Fruit fly (Drosophila melanogaster) whole organism, embryonic: ENCODE measurements around the gene Mkp3.

Experiments
- B-H2 ChIP-seq: fragments of 200-800 bp; sonication (Bioruptor generic); optimal IDR thresholded peaks from 2 replicates; lab custom pipeline; 2018; ENCODE audit warnings: missing biosample characterization, mild to moderate bottlenecking, missing genetic modification characterization
- CG13123 ChIP-seq: fragments of 200-800 bp; sonication (Bioruptor generic); optimal IDR thresholded peaks from 2 replicates; lab custom pipeline; 2016; ENCODE audit warnings: missing biosample characterization, missing genetic modification characterization
- CG15479 ChIP-seq: fragments of 200-800 bp; sonication (Bioruptor generic); optimal IDR thresholded peaks from 3 replicates; lab custom pipeline; 2019; ENCODE audit warnings: missing biosample characterization, mild to moderate bottlenecking, missing genetic modification characterization, moderate library complexity
- CG34224 ChIP-seq: fragments of 200-800 bp; sonication (Bioruptor generic); IDR thresholded peaks from 3 replicates; pipeline ENCODE4 v1.3.6; 2022; ENCODE audit warnings: missing biosample characterization, missing genetic modification characterization; ENCODE audit not compliant: partially characterized antibody
- nau ChIP-seq: fragments of 200-800 bp; sonication (Bioruptor generic); optimal IDR thresholded peaks from 3 replicates; lab custom pipeline; 2017; ENCODE audit warnings: missing biosample characterization, mild to moderate bottlenecking, missing genetic modification characterization, missing genetic modification reagents
- sr ChIP-seq: fragments of 200-800 bp; sonication (Bioruptor generic); IDR thresholded peaks from 3 replicates; pipeline ENCODE4 v1.3.6; 2022; ENCODE audit warnings: missing biosample characterization, missing genetic modification characterization
- tna ChIP-seq: fragments of 200-800 bp; sonication (Bioruptor generic); IDR thresholded peaks from 2 replicates; pipeline ENCODE4 v1.3.6; 2022; ENCODE audit warnings: missing biosample characterization, missing genetic modification characterization; ENCODE audit not compliant: partially characterized antibody

dm6 chr3L:19063410-19063752 lies 22.8 kb downstream of the Mkp3 start:
- TF ChIP-seq nau, result no peak
- TF ChIP-seq B-H2, result no peak
- no peak for TF ChIP-seq tna (GFP tag; lab: Robert Waterston, UW)
- no peak for TF ChIP-seq CG15479 (GFP tag; lab: Kevin White, UChicago)
- TF ChIP-seq CG34224 (GFP tag; lab: Robert Waterston, UW), result no peak
- TF ChIP-seq sr, result no peak
- TF ChIP-seq CG13123 (GFP tag; lab: Kevin White, UChicago), result no peak
